Worm (Caenorhabditis elegans) whole organism, midembryonic: Measurements from ENCODE around the gene ifta-1.

Experiments used
- T22C8.4 ChIP-seq: fragments of 200-800 bp; sonication (Bioruptor generic); IDR thresholded peaks from 2 replicates; pipeline ENCODE4 v1.3.6; 2022; ENCODE audit warnings: missing genetic modification characterization, missing compliant biosample characterization
- cog-1 ChIP-seq: sonication (generic microtip); optimal IDR thresholded peaks from 2 replicates; lab custom pipeline; 2016; ENCODE audit warnings: missing genetic modification characterization, missing compliant biosample characterization
- flt-1 ChIP-seq: fragments of 200-800 bp; sonication (Bioruptor generic); IDR thresholded peaks from 2 replicates; pipeline ENCODE4 v1.3.6; 2022; ENCODE audit warnings: missing genetic modification characterization, missing compliant biosample characterization
- klf-2 ChIP-seq: fragments of 200-800 bp; sonication (Bioruptor generic); conservative IDR thresholded peaks from 2 replicates; pipeline ENCODE4 v1.3.6; 2022; ENCODE audit warnings: missing genetic modification reagents, missing genetic modification characterization, missing compliant biosample characterization
- med-1 ChIP-seq: sonication (generic microtip); optimal IDR thresholded peaks from 2 replicates; lab custom pipeline; 2017; ENCODE audit warnings: missing genetic modification characterization, mild to moderate bottlenecking, missing compliant biosample characterization, antibody characterized with exemption, missing genetic modification reagents; ENCODE audit not compliant: insufficient read depth
- ref-1 ChIP-seq: fragments of 200-800 bp; sonication (Bioruptor generic); conservative IDR thresholded peaks from 2 replicates; pipeline ENCODE4 v1.3.6; 2022; ENCODE audit warnings: missing genetic modification reagents, missing genetic modification characterization, missing compliant biosample characterization
- tab-1 ChIP-seq: fragments of 200-800 bp; sonication (Bioruptor generic); IDR thresholded peaks from 2 replicates; pipeline ENCODE4 v1.3.6; 2022; ENCODE audit warnings: missing genetic modification characterization, missing compliant biosample characterization
- ztf-23 ChIP-seq: fragments of 200-800 bp; sonication (Bioruptor generic); IDR thresholded peaks from 2 replicates; pipeline ENCODE4 v1.3.6; 2022; ENCODE audit warnings: missing genetic modification reagents, missing genetic modification characterization, missing compliant biosample characterization
- ztf-29 ChIP-seq: fragments of 200-800 bp; sonication (Bioruptor generic); IDR thresholded peaks from 2 replicates; pipeline ENCODE4 v1.3.6; 2022; ENCODE audit warnings: missing genetic modification reagents, missing genetic modification characterization, missing compliant biosample characterization

The ifta-1 gene

ce11 chrX:5547828-5548227 lies 4.7 kb downstream of the ifta-1 start:
- TF ChIP-seq ztf-23 (GFP tag; lab: Robert Waterston, UW) (no peak), tab-1 (no peak), T22C8.4 (GFP tag; lab: Robert Waterston, UW) (no peak), cog-1 (tag; lab: Kevin White, UChicago) (no peak), ztf-29 (GFP tag; lab: Robert Waterston, UW) (no peak)

- TF ChIP-seq ref-1 (GFP tag; lab: Robert Waterston, UW) = no peak
- no peak for TF ChIP-seq ztf-23 (GFP tag; lab: Robert Waterston, UW)
- TF ChIP-seq cog-1 (tag; lab: Kevin White, UChicago) = no peak
- no peak for TF ChIP-seq ztf-29 (GFP tag; lab: Robert Waterston, UW)
- TF ChIP-seq tab-1 = no peak
- no peak for TF ChIP-seq T22C8.4 (GFP tag; lab: Robert Waterston, UW)
- TF ChIP-seq med-1 (GFP tag; lab: Kevin White, UChicago) = no peak
- TF ChIP-seq klf-2 (GFP tag; lab: Robert Waterston, UW) = no peak
- TF ChIP-seq flt-1 = no peak
These were observed 8.9 kb downstream of the ifta-1 start, which contains the start of gene C54G7.1 for ce11 chrX:5543651-5544050. Gene C54G7.1, plus strand, starts transcription at chrX:5543951.

- no peak for TF ChIP-seq ztf-23 (GFP tag; lab: Robert Waterston, UW)
- no peak for TF ChIP-seq cog-1 (tag; lab: Kevin White, UChicago)
These were observed 14.1 kb downstream of the ifta-1 start, which contains the start of gene lgx-1 for ce11 chrX:5538416-5538815. Gene lgx-1, minus strand, starts transcription at chrX:5538516.

ce11 chrX:5524260-5524659 lies 28.3 kb downstream of the ifta-1 start:
- TF ChIP-seq ztf-29 (GFP tag; lab: Robert Waterston, UW) (no peak), T22C8.4 (GFP tag; lab: Robert Waterston, UW) (no peak), tab-1 (no peak), flt-1 (no peak), ref-1 (GFP tag; lab: Robert Waterston, UW) (no peak), med-1 (GFP tag; lab: Kevin White, UChicago) (no peak), cog-1 (tag; lab: Kevin White, UChicago) (no peak), klf-2 (GFP tag; lab: Robert Waterston, UW) (no peak), ztf-23 (GFP tag; lab: Robert Waterston, UW) (no peak)

- TF ChIP-seq klf-2 (GFP tag; lab: Robert Waterston, UW) = no peak
- TF ChIP-seq med-1 (GFP tag; lab: Kevin White, UChicago) = no peak
- TF ChIP-seq T22C8.4 (GFP tag; lab: Robert Waterston, UW) = no peak
- no peak for TF ChIP-seq ztf-23 (GFP tag; lab: Robert Waterston, UW)
- TF ChIP-seq cog-1 (tag; lab: Kevin White, UChicago) = no peak
These were observed 29.6 kb downstream of the ifta-1 start, which contains the start of gene mboa-3 for ce11 chrX:5522769-5523601. Gene mboa-3, minus strand, starts transcription at chrX:5522819.

- TF ChIP-seq med-1 (GFP tag; lab: Kevin White, UChicago) = no peak
- TF ChIP-seq tab-1 = no peak
- no peak for TF ChIP-seq ref-1 (GFP tag; lab: Robert Waterston, UW)
- no peak for TF ChIP-seq T22C8.4 (GFP tag; lab: Robert Waterston, UW)
- no peak for TF ChIP-seq cog-1 (tag; lab: Kevin White, UChicago)
- TF ChIP-seq klf-2 (GFP tag; lab: Robert Waterston, UW) = no peak
- TF ChIP-seq flt-1 = no peak
- no peak for TF ChIP-seq ztf-29 (GFP tag; lab: Robert Waterston, UW)
- no peak for TF ChIP-seq ztf-23 (GFP tag; lab: Robert Waterston, UW)
These were observed 33.0 kb downstream of the ifta-1 start for ce11 chrX:5519567-5519966.

- TF ChIP-seq ztf-29 (GFP tag; lab: Robert Waterston, UW) (no peak), T22C8.4 (GFP tag; lab: Robert Waterston, UW) (no peak), ztf-23 (GFP tag; lab: Robert Waterston, UW) (no peak), flt-1 (no peak; the same call in 1 of the 2 replicates), med-1 (GFP tag; lab: Kevin White, UChicago) (no peak), cog-1 (tag; lab: Kevin White, UChicago) (peak; percentile 31), ref-1 (GFP tag; lab: Robert Waterston, UW) (no peak), klf-2 (GFP tag; lab: Robert Waterston, UW) (no peak), tab-1 (peak; percentile 60; the same call in 1 of the 2 replicates)
These were observed 34.2 kb downstream of the ifta-1 start for ce11 chrX:5518352-5518751.

ce11 chrX:5517844-5518243 lies 34.7 kb downstream of the ifta-1 start:
- no peak for TF ChIP-seq cog-1 (tag; lab: Kevin White, UChicago)

- TF ChIP-seq tab-1 (no peak), cog-1 (tag; lab: Kevin White, UChicago) (no peak), ref-1 (GFP tag; lab: Robert Waterston, UW) (no peak), ztf-29 (GFP tag; lab: Robert Waterston, UW) (no peak)
These were observed 35.5 kb downstream of the ifta-1 start, which contains the start of gene T23F2.5 for ce11 chrX:5517063-5517462. Gene T23F2.5, minus strand, starts transcription at chrX:5517163.

- TF ChIP-seq ztf-29 (GFP tag; lab: Robert Waterston, UW) (no peak), klf-2 (GFP tag; lab: Robert Waterston, UW) (no peak), flt-1 (no peak), tab-1 (no peak), ref-1 (GFP tag; lab: Robert Waterston, UW) (no peak)
These were observed 36.2 kb downstream of the ifta-1 start for ce11 chrX:5516365-5516764.
